Fruit fly (Drosophila melanogaster): ENCODE measurements around the gene CG10492.

DNA sequence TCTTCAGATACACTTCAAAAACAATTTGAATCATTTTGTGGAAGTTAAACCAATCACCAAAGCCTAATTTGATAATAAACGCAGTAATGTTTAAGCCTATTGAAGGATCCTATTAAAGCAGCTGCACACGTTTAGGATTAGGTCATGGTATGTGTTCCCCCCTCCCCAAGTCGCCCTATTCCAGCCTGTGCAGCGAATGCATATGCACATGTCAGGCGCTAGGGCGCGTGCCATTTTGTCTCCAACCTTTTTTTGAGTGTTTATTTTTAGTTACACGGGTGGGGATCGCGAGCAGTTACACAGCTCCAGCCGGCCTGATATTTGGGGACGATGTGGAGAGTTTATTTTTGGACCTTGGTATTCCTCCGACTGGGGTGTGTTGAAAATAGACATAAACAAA lies 16.9 kb upstream of the CG10492 start:
- no peak for TF ChIP-seq h (optimal IDR thresholded peaks at IDR 0.05)
- TF ChIP-seq Myc (optimal IDR thresholded peaks at IDR 0.05): no peak
- no peak for TF ChIP-seq psq (optimal IDR thresholded peaks at IDR 0.05)
- no peak for TF ChIP-seq ttk (optimal IDR thresholded peaks at IDR 0.05)
- no peak for TF ChIP-seq Sin3A (optimal IDR thresholded peaks at IDR 0.05)
- no peak for TF ChIP-seq insv (optimal IDR thresholded peaks at IDR 0.05)
